Worm (Caenorhabditis elegans): Measurements from ENCODE around the gene cchl-1.

cchl-1 gene

DNA sequence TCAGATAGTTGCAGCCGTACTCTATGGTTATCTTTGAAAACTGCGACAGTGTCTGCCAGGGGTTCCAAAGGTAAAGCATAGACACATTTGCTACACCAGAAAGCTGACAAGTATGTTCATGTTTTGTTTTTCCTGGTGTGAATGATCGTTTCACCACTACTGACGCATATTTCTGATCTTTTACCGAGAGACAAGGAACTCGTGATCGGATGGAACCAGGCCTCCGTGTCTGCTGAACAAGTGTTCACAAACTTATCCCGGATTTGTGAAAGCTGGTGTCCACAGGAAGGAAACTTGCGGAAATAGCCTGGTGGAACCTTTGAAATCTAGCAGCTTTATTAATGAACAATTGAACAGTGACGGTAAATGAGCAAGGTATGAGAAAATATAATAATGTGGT lies 23.6 kb upstream of the cchl-1 start (continued):
- TF ChIP-seq F23B12.7 (tag; optimal IDR thresholded peaks at IDR 0.05; ENCODE audit: insufficient read depth) (no peak), zfh-2 (GFP tag; conservative IDR thresholded peaks at IDR 0.05) (no peak), madf-3 (GFP tag; IDR thresholded peaks at IDR 0.05) (0 out of 2 replicates have a peak, but pooled peaks have one; percentile 70), sdz-38 (tag; optimal IDR thresholded peaks at IDR 0.05) (no peak), mel-28 (tag; optimal IDR thresholded peaks at IDR 0.05; ENCODE audit: borderline replicate concordance) (no peak), hrde-1 (tag; optimal IDR thresholded peaks at IDR 0.05; ENCODE audit: borderline replicate concordance) (peak; percentile 83), ztf-18 (tag; optimal IDR thresholded peaks at IDR 0.05) (no peak), hmg-20 (GFP tag; IDR thresholded peaks at IDR 0.05) (no peak), xnd-1 (tag; optimal IDR thresholded peaks at IDR 0.05) (peak; percentile 15), K12H6.12 (tag; optimal IDR thresholded peaks at IDR 0.05) (no peak), Y53G8AR.9 (GFP tag; conservative IDR thresholded peaks at IDR 0.05) (peak; percentile 74; the same call in 1 of the 2 replicates), ztf-22 (GFP tag; optimal IDR thresholded peaks at IDR 0.05) (no peak), hsf-1 (GFP tag; IDR thresholded peaks at IDR 0.05) (0 out of 2 replicates have a peak, but pooled peaks have one; percentile 48), Y79H2A.3 (GFP tag; conservative IDR thresholded peaks at IDR 0.05) (peak; percentile 62; the same call in 1 of the 2 replicates), T26A5.8 (tag; optimal IDR thresholded peaks at IDR 0.05) (no peak), egrh-3 (GFP tag; IDR thresholded peaks at IDR 0.05) (no peak), Y95B8A.8 (GFP tag; IDR thresholded peaks at IDR 0.05) (no peak), ztf-6 (GFP tag; IDR thresholded peaks at IDR 0.05) (no peak), lsy-27 (tag; optimal IDR thresholded peaks at IDR 0.05; ENCODE audit: borderline replicate concordance, insufficient read depth) (no peak), madf-10 (tag; optimal IDR thresholded peaks at IDR 0.05) (no peak), efl-1 (GFP tag; optimal IDR thresholded peaks at IDR 0.05) (peak; percentile 13), nhr-120 (GFP tag; IDR thresholded peaks at IDR 0.05) (no peak), lir-1 (GFP tag; conservative IDR thresholded peaks at IDR 0.05) (no peak), sptf-2 (GFP tag; optimal IDR thresholded peaks at IDR 0.05) (no peak), nfya-2 (GFP tag; IDR thresholded peaks at IDR 0.05) (no peak), B0336.3 (GFP tag; IDR thresholded peaks at IDR 0.05) (peak; percentile 83), snpc-4 (GFP tag; optimal IDR thresholded peaks at IDR 0.05) (no peak), snpc-4 (tag; optimal IDR thresholded peaks at IDR 0.05) (no peak), snpc-3.4 (tag; optimal IDR thresholded peaks at IDR 0.05) (no peak), aptf-2 (GFP tag; conservative IDR thresholded peaks at IDR 0.05) (no peak), let-607 (tag; optimal IDR thresholded peaks at IDR 0.05) (no peak), atf-7 (tag; optimal IDR thresholded peaks at IDR 0.05) (no peak), ceh-27 (GFP tag; optimal IDR thresholded peaks at IDR 0.05) (no peak), tbp1 (GFP tag; optimal IDR thresholded peaks at IDR 0.05) (peak; percentile 2), F57A8.1 (GFP tag; optimal IDR thresholded peaks at IDR 0.05) (no peak), aptf-3 (GFP tag; IDR thresholded peaks at IDR 0.05) (no peak), ccch-3 (GFP tag; optimal IDR thresholded peaks at IDR 0.05) (no peak), hlh-26 (GFP tag; conservative IDR thresholded peaks at IDR 0.05) (no peak), hmg-1.2 (GFP tag; IDR thresholded peaks at IDR 0.05) (0 out of 2 replicates have a peak, but pooled peaks have one; percentile 30), ZK185.1 (tag; optimal IDR thresholded peaks at IDR 0.05; ENCODE audit: poor library complexity, severe bottlenecking) (no peak), zim-3 (tag; optimal IDR thresholded peaks at IDR 0.05) (no peak), B0019.2 (GFP tag; conservative IDR thresholded peaks at IDR 0.05) (no peak), lin-26 (GFP tag; IDR thresholded peaks at IDR 0.05) (peak; percentile 71; the same call in 1 of the 2 replicates), dpff-1 (tag; optimal IDR thresholded peaks at IDR 0.05) (no peak), attf-6 (GFP tag; IDR thresholded peaks at IDR 0.05) (no peak), unc-130 (GFP tag; optimal IDR thresholded peaks at IDR 0.05) (no peak), tbx-9 (tag; optimal IDR thresholded peaks at IDR 0.05; ENCODE audit: borderline replicate concordance) (no peak), bed-2 (GFP tag; IDR thresholded peaks at IDR 0.05) (no peak)

All from whole organism, young adult.